Worm (Caenorhabditis elegans): ENCODE results near the gene R11G10.3.

R11G10.3 gene

DNA sequence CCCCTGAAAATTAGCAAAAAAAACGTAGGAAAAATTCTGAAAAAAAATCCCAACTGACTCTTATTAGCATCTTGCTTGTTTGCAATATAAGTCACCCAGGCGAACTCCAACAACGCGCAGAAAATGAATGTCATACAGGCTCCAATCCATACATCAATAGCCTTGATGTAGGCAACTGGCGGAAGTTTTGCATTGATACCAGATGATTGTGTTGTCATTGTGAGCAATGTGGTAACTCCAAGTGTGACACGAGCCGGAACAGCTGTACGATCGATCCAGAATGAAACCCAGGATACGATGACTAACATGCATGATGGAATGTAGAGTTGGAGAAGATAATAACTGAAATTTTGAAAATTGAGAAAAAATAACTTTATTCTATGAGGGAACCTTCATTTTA, 24.1 kb upstream of the R11G10.3 start:
- TF ChIP-seq zag-1 (tag; optimal IDR thresholded peaks at IDR 0.05) (no peak), ceh-16 (tag; optimal IDR thresholded peaks at IDR 0.05) (no peak), egl-27 (tag; optimal IDR thresholded peaks at IDR 0.05) (no peak)

- no peak for TF ChIP-seq elt-1 (tag; optimal IDR thresholded peaks at IDR 0.05)
- TF ChIP-seq lin-13 (GFP tag; optimal IDR thresholded peaks at IDR 0.05), result no peak
- no peak for TF ChIP-seq sem-4 (tag; optimal IDR thresholded peaks at IDR 0.05)
- no peak for TF ChIP-seq R02D3.7 (tag; optimal IDR thresholded peaks at IDR 0.05)
- no peak for TF ChIP-seq lin-11 (tag; optimal IDR thresholded peaks at IDR 0.05)
- no peak for TF ChIP-seq mab-5 (tag; optimal IDR thresholded peaks at IDR 0.05)
- TF ChIP-seq nhr-11 (tag; optimal IDR thresholded peaks at IDR 0.05), result no peak
- TF ChIP-seq fos-1 (tag; optimal IDR thresholded peaks at IDR 0.05), result no peak
- no peak for TF ChIP-seq sma-3 (GFP tag; optimal IDR thresholded peaks at IDR 0.05)
- TF ChIP-seq zag-1 (tag; optimal IDR thresholded peaks at IDR 0.05), result no peak
- no peak for TF ChIP-seq gmeb-1 (tag; optimal IDR thresholded peaks at IDR 0.05)
- no peak for TF ChIP-seq crh-2 (tag; optimal IDR thresholded peaks at IDR 0.05)
- TF ChIP-seq nhr-12 (tag; optimal IDR thresholded peaks at IDR 0.05), result no peak
- TF ChIP-seq peb-1 (tag; optimal IDR thresholded peaks at IDR 0.05), result no peak
- TF ChIP-seq lsy-2 (tag; optimal IDR thresholded peaks at IDR 0.05), result no peak
- no peak for TF ChIP-seq unc-55 (GFP tag; optimal IDR thresholded peaks at IDR 0.05)
- no peak for TF ChIP-seq unc-62 (GFP tag; optimal IDR thresholded peaks at IDR 0.05)
- no peak for TF ChIP-seq mbf-1 (tag; optimal IDR thresholded peaks at IDR 0.05)
- TF ChIP-seq nhr-25 (tag; optimal IDR thresholded peaks at IDR 0.05), result no peak
- no peak for TF ChIP-seq nhr-21 (tag; optimal IDR thresholded peaks at IDR 0.05)
Measured at ce11 chrV:13506321-13506720, 17.0 kb upstream of the R11G10.3 start, which contains the start of gene R11G10.4. R11G10.4 (plus strand) TSS chrV:13506621.

ce11 chrV:13511618-13512017, 11.7 kb upstream of the R11G10.3 start, which contains the start of gene avr-15:
avr-15 (minus strand) TSS chrV:13511718.
- TF ChIP-seq Y55F3AM.14 (GFP tag; optimal IDR thresholded peaks at IDR 0.05) (no peak), ztf-11 (tag; optimal IDR thresholded peaks at IDR 0.05) (no peak), skn-1 (tag; optimal IDR thresholded peaks at IDR 0.05) (no peak), aly-2 (tag; optimal IDR thresholded peaks at IDR 0.05) (no peak), sma-3 (GFP tag; optimal IDR thresholded peaks at IDR 0.05) (no peak), mdl-1 (tag; optimal IDR thresholded peaks at IDR 0.05) (no peak), C34F6.9 (tag; optimal IDR thresholded peaks at IDR 0.05) (no peak)

- TF ChIP-seq dmd-4 (tag; optimal IDR thresholded peaks at IDR 0.05) (no peak), fos-1 (tag; optimal IDR thresholded peaks at IDR 0.05) (no peak), skn-1 (tag; optimal IDR thresholded peaks at IDR 0.05) (no peak), nhr-12 (tag; optimal IDR thresholded peaks at IDR 0.05) (no peak), nhr-237 (tag; optimal IDR thresholded peaks at IDR 0.05) (no peak), lin-13 (GFP tag; optimal IDR thresholded peaks at IDR 0.05) (no peak), unc-39 (tag; optimal IDR thresholded peaks at IDR 0.05) (no peak)
Measured at ce11 chrV:13512515-13512914, 10.8 kb upstream of the R11G10.3 start.

- TF ChIP-seq nhr-6 (tag; optimal IDR thresholded peaks at IDR 0.05) (no peak), ceh-82 (tag; optimal IDR thresholded peaks at IDR 0.05) (no peak), ztf-4 (tag; optimal IDR thresholded peaks at IDR 0.05) (no peak), ZK546.5 (tag; optimal IDR thresholded peaks at IDR 0.05) (no peak), sma-9 (GFP tag; optimal IDR thresholded peaks at IDR 0.05) (no peak), sma-9 (tag; optimal IDR thresholded peaks at IDR 0.05) (no peak), lsy-2 (tag; optimal IDR thresholded peaks at IDR 0.05) (no peak), aly-2 (tag; optimal IDR thresholded peaks at IDR 0.05) (no peak), snpc-4 (tag; optimal IDR thresholded peaks at IDR 0.05) (no peak), blmp-1 (tag; optimal IDR thresholded peaks at IDR 0.05; ENCODE audit: insufficient read depth) (no peak), mbf-1 (tag; optimal IDR thresholded peaks at IDR 0.05) (no peak), R02D3.7 (tag; optimal IDR thresholded peaks at IDR 0.05) (no peak), ztf-11 (tag; optimal IDR thresholded peaks at IDR 0.05) (no peak)
Measured at ce11 chrV:13515115-13515514, 8.2 kb upstream of the R11G10.3 start, which contains the start of gene semi-1. semi-1 (minus strand) TSS chrV:13515215.
